Worm (Caenorhabditis elegans) whole organism, L4 larva: ENCODE measurements around the gene srw-107.

Experiments
- F10B5.3 ChIP-seq: sonication (generic microtip); optimal IDR thresholded peaks from 2 replicates; lab custom pipeline; 2016; ENCODE audit warnings: mild to moderate bottlenecking, missing genetic modification characterization, missing compliant biosample characterization
- F49E8.2 ChIP-seq: sonication (generic microtip); optimal IDR thresholded peaks from 2 replicates; lab custom pipeline; 2016; ENCODE audit warnings: missing compliant biosample characterization, mild to moderate bottlenecking, missing genetic modification characterization, borderline replicate concordance
- Y48G9A.11 ChIP-seq: fragments of 200-800 bp; sonication (Bioruptor generic); IDR thresholded peaks from 2 replicates; pipeline ENCODE4 v1.3.6; 2022; ENCODE audit warnings: missing genetic modification reagents, missing genetic modification characterization, missing compliant biosample characterization
- aha-1 ChIP-seq: fragments of 150-350 bp; peaks from one replicate; lab custom pipeline; 2014; ENCODE audit warnings: missing biosample characterization, missing genetic modification characterization
- aly-2 ChIP-seq: sonication (generic microtip); optimal IDR thresholded peaks from 2 replicates; lab custom pipeline; 2018; ENCODE audit warnings: missing biosample characterization, missing genetic modification characterization
- arid-1 ChIP-seq: fragments of 200-800 bp; sonication (Bioruptor generic); conservative IDR thresholded peaks from 2 replicates; pipeline ENCODE4 v1.3.6; 2022; ENCODE audit warnings: missing genetic modification reagents, missing genetic modification characterization, missing compliant biosample characterization
- ceh-62 ChIP-seq: sonication (generic microtip); optimal IDR thresholded peaks from 2 replicates; lab custom pipeline; 2017; ENCODE audit warnings: missing biosample characterization, missing genetic modification characterization
- ctbp-1 ChIP-seq: fragments of 200-800 bp; sonication (Bioruptor generic); IDR thresholded peaks from 2 replicates; pipeline ENCODE4 v1.3.6; 2022; ENCODE audit warnings: missing genetic modification reagents, missing genetic modification characterization, missing compliant biosample characterization
- daf-16 ChIP-seq, 3 experiments: sonication (generic microtip); optimal IDR thresholded peaks; 2 replicates each; lab custom pipeline; 2016 to 2017; ENCODE audit warnings: missing genetic modification characterization in 3 of 3, missing genetic modification reagents in 3 of 3, mild to moderate bottlenecking in 2 of 3, missing compliant biosample characterization in 2 of 3, missing biosample characterization in 1 of 3, moderate library complexity in 1 of 3
- dmd-6 ChIP-seq: fragments of 200-800 bp; sonication (Bioruptor generic); IDR thresholded peaks from 2 replicates; pipeline ENCODE4 v1.3.6; 2022; ENCODE audit warnings: missing genetic modification reagents, missing genetic modification characterization, missing compliant biosample characterization
- dmd-9 ChIP-seq: fragments of 200-800 bp; sonication (Bioruptor generic); IDR thresholded peaks from 2 replicates; pipeline ENCODE4 v1.3.6; 2022; ENCODE audit warnings: missing genetic modification reagents, missing genetic modification characterization, missing compliant biosample characterization
- dpl-1 ChIP-seq: fragments of 150-350 bp; optimal IDR thresholded peaks from 2 replicates; lab custom pipeline; 2014; ENCODE audit warnings: missing biosample characterization, missing genetic modification reagents, missing genetic modification characterization
- duxl-1 ChIP-seq: sonication (generic microtip); optimal IDR thresholded peaks from 2 replicates; lab custom pipeline; 2016; ENCODE audit warnings: mild to moderate bottlenecking, missing genetic modification characterization, moderate library complexity, missing compliant biosample characterization; ENCODE audit not compliant: poor library complexity
- dve-1 ChIP-seq: sonication (generic microtip); optimal IDR thresholded peaks from 2 replicates; lab custom pipeline; 2017; ENCODE audit warnings: antibody characterized with exemption, mild to moderate bottlenecking, missing genetic modification characterization, missing compliant biosample characterization; ENCODE audit not compliant: insufficient read depth
- fkh-10 ChIP-seq: fragments of 150-350 bp; optimal IDR thresholded peaks from 2 replicates; lab custom pipeline; 2014; ENCODE audit warnings: missing biosample characterization, missing genetic modification reagents, missing genetic modification characterization
- hif-1 ChIP-seq, 2 experiments: sonication (generic microtip); optimal IDR thresholded peaks; 2 replicates each; lab custom pipeline; 2016 to 2017; ENCODE audit warnings: missing compliant biosample characterization in 2 of 2, missing genetic modification characterization in 2 of 2, missing genetic modification reagents in 2 of 2, missing genotype in 2 of 2, mild to moderate bottlenecking in 1 of 2
- hlh-30 ChIP-seq: sonication (generic microtip); optimal IDR thresholded peaks from 2 replicates; lab custom pipeline; 2017; ENCODE audit warnings: antibody characterized with exemption, mild to moderate bottlenecking, missing genetic modification characterization, missing compliant biosample characterization; ENCODE audit not compliant: insufficient read depth
- hmg-1.1 ChIP-seq: fragments of 200-800 bp; sonication (Bioruptor generic); IDR thresholded peaks from 2 replicates; pipeline ENCODE4 v1.3.6; 2022; ENCODE audit warnings: missing genetic modification reagents, missing genetic modification characterization, missing compliant biosample characterization
- jun-1 ChIP-seq: fragments of 150-350 bp; optimal IDR thresholded peaks from 2 replicates; lab custom pipeline; 2014; ENCODE audit warnings: missing biosample characterization, missing genetic modification reagents, missing genetic modification characterization
- lin-1 ChIP-seq: fragments of 200-800 bp; sonication (Bioruptor generic); IDR thresholded peaks from 2 replicates; pipeline ENCODE4 v1.3.6; 2022; ENCODE audit warnings: missing genetic modification reagents, missing genetic modification characterization, missing compliant biosample characterization
- lin-13 ChIP-seq: fragments of 150-350 bp; optimal IDR thresholded peaks from 2 replicates; lab custom pipeline; 2014; ENCODE audit warnings: missing biosample characterization, missing genetic modification reagents, missing genetic modification characterization
- lin-15B ChIP-seq: fragments of 150-350 bp; sonication (generic microtip); optimal IDR thresholded peaks from 3 replicates; lab custom pipeline; 2014; ENCODE audit warnings: missing biosample characterization, missing genetic modification characterization
- lin-38 ChIP-seq: fragments of 200-800 bp; sonication (Bioruptor generic); IDR thresholded peaks from 2 replicates; pipeline ENCODE4 v1.3.6; 2022; ENCODE audit warnings: missing genetic modification reagents, missing genetic modification characterization, missing compliant biosample characterization
- lin-39 ChIP-seq: fragments of 150-350 bp; optimal IDR thresholded peaks from 2 replicates; lab custom pipeline; 2014; ENCODE audit warnings: missing biosample characterization, missing genetic modification reagents, missing genetic modification characterization
- lir-3 ChIP-seq: sonication (generic microtip); optimal IDR thresholded peaks from 2 replicates; lab custom pipeline; 2016; ENCODE audit warnings: mild to moderate bottlenecking, missing genetic modification characterization, missing compliant biosample characterization
- lsy-2 ChIP-seq, 2 experiments: fragments of 150-350 bp in 1 of 2; sonication (generic microtip) in 1 of 2; optimal IDR thresholded peaks; 2 replicates each; lab custom pipeline; 2014 to 2017; ENCODE audit warnings: missing biosample characterization in 2 of 2, missing genetic modification characterization in 2 of 2
- madf-5 ChIP-seq, 2 experiments: fragments of 200-800 bp; sonication (Bioruptor generic); IDR thresholded peaks; 2 replicates each; pipeline ENCODE4 v1.3.6; 2022; ENCODE audit warnings: missing compliant biosample characterization in 2 of 2, missing genetic modification characterization in 2 of 2
- madf-9 ChIP-seq: fragments of 200-800 bp; sonication (Bioruptor generic); conservative IDR thresholded peaks from 2 replicates; pipeline ENCODE4 v1.3.6; 2022; ENCODE audit warnings: missing genetic modification reagents, missing genetic modification characterization, missing compliant biosample characterization
- mdl-1 ChIP-seq, 2 experiments: fragments of 150-350 bp in 1 of 2; sonication (generic microtip) in 1 of 2; optimal IDR thresholded peaks; 2 replicates each; lab custom pipeline; 2014 to 2017; ENCODE audit warnings: missing biosample characterization in 2 of 2, missing genetic modification characterization in 2 of 2
- mes-2 ChIP-seq: sonication (generic microtip); optimal IDR thresholded peaks from 2 replicates; lab custom pipeline; 2016; ENCODE audit warnings: missing genotype, mild to moderate bottlenecking, missing genetic modification characterization, missing compliant biosample characterization; ENCODE audit not compliant: poor library complexity, severe bottlenecking
- mxl-3 ChIP-seq: fragments of 200-800 bp; sonication (Bioruptor generic); optimal IDR thresholded peaks from 2 replicates; lab custom pipeline; 2018; ENCODE audit warnings: mild to moderate bottlenecking, missing genetic modification characterization, missing compliant biosample characterization
- nhr-11 ChIP-seq: fragments of 150-350 bp; optimal IDR thresholded peaks from 2 replicates; lab custom pipeline; 2014; ENCODE audit warnings: missing biosample characterization, missing genetic modification characterization
- nhr-237 ChIP-seq: sonication (generic microtip); optimal IDR thresholded peaks from 2 replicates; lab custom pipeline; 2017; ENCODE audit warnings: missing biosample characterization, missing genetic modification characterization
- nhr-28 ChIP-seq: fragments of 150-350 bp; optimal IDR thresholded peaks from 2 replicates; lab custom pipeline; 2014; ENCODE audit warnings: missing biosample characterization, missing genetic modification characterization
- nhr-42 ChIP-seq: fragments of 200-800 bp; sonication (Bioruptor generic); IDR thresholded peaks from 2 replicates; pipeline ENCODE4 v1.3.6; 2022; ENCODE audit warnings: missing genetic modification characterization, missing compliant biosample characterization
- nhr-6 ChIP-seq: fragments of 150-350 bp; optimal IDR thresholded peaks from 2 replicates; lab custom pipeline; 2014; ENCODE audit warnings: missing biosample characterization, missing genetic modification characterization
- nhr-77 ChIP-seq: fragments of 150-350 bp; optimal IDR thresholded peaks from 2 replicates; lab custom pipeline; 2014; ENCODE audit warnings: missing biosample characterization, missing genetic modification characterization
- pha-4 ChIP-seq, 2 experiments: fragments of 150-350 bp in 1 of 2; fragments of 200-800 bp in 1 of 2; sonication (Bioruptor generic) in 1 of 2; IDR thresholded peaks in 1 of 2; optimal IDR thresholded peaks in 1 of 2; 2 replicates each; pipeline versions ENCODE4 v1.3.6 to Lab custom; 2014 to 2022; ENCODE audit warnings: missing genetic modification characterization in 2 of 2, missing genetic modification reagents in 2 of 2, missing biosample characterization in 1 of 2, missing compliant biosample characterization in 1 of 2
- php-3 ChIP-seq: fragments of 200-800 bp; sonication (Bioruptor generic); IDR thresholded peaks from 2 replicates; pipeline ENCODE4 v1.3.6; 2022; ENCODE audit warnings: missing genetic modification reagents, missing genetic modification characterization, missing compliant biosample characterization
- pqm-1 ChIP-seq: sonication (generic microtip); optimal IDR thresholded peaks from 2 replicates; lab custom pipeline; 2017; ENCODE audit warnings: missing biosample characterization, missing genetic modification characterization
- rbr-2 ChIP-seq: sonication (generic microtip); optimal IDR thresholded peaks from 2 replicates; lab custom pipeline; 2016; ENCODE audit warnings: missing genotype, missing genetic modification characterization, missing compliant biosample characterization
- snpc-1.2 ChIP-seq: fragments of 200-800 bp; sonication (Bioruptor generic); IDR thresholded peaks from 2 replicates; pipeline ENCODE4 v1.3.6; 2022; ENCODE audit warnings: missing genetic modification reagents, missing genetic modification characterization, missing compliant biosample characterization
- tag-97 ChIP-seq: fragments of 200-800 bp; sonication (Bioruptor generic); IDR thresholded peaks from 2 replicates; pipeline ENCODE4 v1.3.6; 2022; ENCODE audit warnings: missing genetic modification characterization, missing compliant biosample characterization
- zfp-3 ChIP-seq: fragments of 200-800 bp; sonication (Bioruptor generic); conservative IDR thresholded peaks from 2 replicates; pipeline ENCODE4 v1.3.6; 2022; ENCODE audit warnings: missing genetic modification reagents, missing genetic modification characterization, missing compliant biosample characterization
- zip-2 ChIP-seq: fragments of 150-350 bp; optimal IDR thresholded peaks from 2 replicates; lab custom pipeline; 2014; ENCODE audit warnings: missing biosample characterization, missing genetic modification characterization
- ztf-11 ChIP-seq: fragments of 150-350 bp; optimal IDR thresholded peaks from 2 replicates; lab custom pipeline; 2014; ENCODE audit warnings: missing biosample characterization, missing genetic modification characterization
- ztf-7 ChIP-seq: fragments of 150-350 bp; optimal IDR thresholded peaks from 2 replicates; lab custom pipeline; 2014; ENCODE audit warnings: missing biosample characterization, missing genetic modification characterization

Gene srw-107

DNA sequence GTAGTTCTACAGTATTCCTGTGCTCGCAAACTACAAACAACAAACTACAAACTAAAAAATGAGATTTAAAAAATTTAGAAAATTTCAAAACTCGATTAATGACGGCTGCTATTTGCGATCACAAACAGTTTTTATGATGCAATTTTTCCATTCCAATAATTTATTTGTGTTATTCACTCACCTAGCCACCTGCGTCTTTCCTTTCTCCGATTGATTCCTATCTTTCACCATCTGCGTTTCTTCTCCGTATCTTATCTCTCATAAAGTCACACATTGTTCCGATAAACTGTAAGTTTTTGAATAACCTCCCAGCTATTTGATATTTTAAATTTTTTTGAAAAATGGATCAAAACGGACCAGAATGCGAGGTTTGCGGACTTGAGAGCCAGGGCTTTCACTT, 12.8 kb upstream of the srw-107 start, which contains the start of gene nhr-132 (continued):
- TF ChIP-seq lin-39 (tag; lab: Kevin White, UChicago): no peak
- TF ChIP-seq arid-1 (GFP tag; lab: Robert Waterston, UW): no peak
- TF ChIP-seq lin-13 (GFP tag; lab: Kevin White, UChicago): no peak
- no peak for TF ChIP-seq nhr-6 (tag; lab: Kevin White, UChicago)
- no peak for TF ChIP-seq Y48G9A.11
- TF ChIP-seq pqm-1 (tag; lab: Kevin White, UChicago): no peak
- TF ChIP-seq dmd-9 (GFP tag; lab: Robert Waterston, UW): no peak
- TF ChIP-seq nhr-77 (tag; lab: Kevin White, UChicago): peak; percentile 8
- no peak for TF ChIP-seq ctbp-1 (GFP tag; lab: Robert Waterston, UW)
- TF ChIP-seq lsy-2 (tag; optimal IDR thresholded peaks at IDR 0.05; lab: Kevin White, UChicago): peak in 1 of 2 experiments; percentile 55
- no peak for TF ChIP-seq ceh-62 (tag; lab: Kevin White, UChicago)
- TF ChIP-seq F10B5.3 (tag; lab: Kevin White, UChicago): no peak
- TF ChIP-seq daf-16 (GFP tag; optimal IDR thresholded peaks at IDR 0.05; lab: Kevin White, UChicago): no peak
- peak; percentile 80 for TF ChIP-seq daf-16 (tag; optimal IDR thresholded peaks at IDR 0.05; lab: Kevin White, UChicago)
- no peak for TF ChIP-seq tag-97
- TF ChIP-seq madf-5 (GFP tag; IDR thresholded peaks at IDR 0.05; lab: Robert Waterston, UW): no peak
- TF ChIP-seq lin-38 (GFP tag; lab: Robert Waterston, UW): no peak
- TF ChIP-seq lin-15B (tag; lab: Kevin White, UChicago): no peak
- TF ChIP-seq php-3 (GFP tag; lab: Robert Waterston, UW): peak; percentile 70
- peak; percentile 34 for TF ChIP-seq duxl-1 (tag; lab: Kevin White, UChicago)
- no peak for TF ChIP-seq fkh-10 (GFP tag; lab: Kevin White, UChicago)
- no peak for TF ChIP-seq nhr-237
- TF ChIP-seq dve-1: peak; percentile 74
- no peak for TF ChIP-seq ztf-11 (tag; lab: Kevin White, UChicago)
- TF ChIP-seq mes-2: peak; percentile 25
- TF ChIP-seq hlh-30 (tag; lab: Kevin White, UChicago): peak; percentile 43
- no peak for TF ChIP-seq mxl-3 (GFP tag; lab: Kevin White, UChicago)
- TF ChIP-seq snpc-1.2 (GFP tag; lab: Robert Waterston, UW): no peak
- TF ChIP-seq nhr-42 (GFP tag; lab: Robert Waterston, UW): no peak
- TF ChIP-seq, all 104 proteins: peak for 17

DNA sequence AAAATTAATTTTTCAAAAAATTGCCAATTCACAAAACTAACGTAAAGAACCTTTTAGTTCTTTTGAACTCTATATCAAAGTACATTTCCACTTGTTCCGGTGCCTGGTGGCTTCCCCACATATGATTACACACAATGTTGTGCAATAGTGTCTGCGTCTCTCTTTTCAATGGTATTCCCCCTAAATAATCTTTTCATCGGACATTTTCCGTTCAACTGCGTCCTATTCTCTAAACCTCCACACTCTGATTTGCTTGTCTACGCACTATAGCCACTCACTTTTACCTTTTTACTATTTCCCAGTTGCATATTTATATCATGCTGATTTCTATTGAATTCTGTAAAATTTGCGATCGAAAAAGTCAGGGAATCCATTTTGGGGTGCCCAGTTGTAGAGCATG, 10.6 kb upstream of the srw-107 start, which contains the start of gene nhr-58:
nhr-58 (plus strand) TSS at position 214 of the 400 bp plus-strand sequence.
- peak; percentile 74 to 86 for TF ChIP-seq mdl-1 (tag; optimal IDR thresholded peaks at IDR 0.05; lab: Kevin White, UChicago)
- peak in 1 of 2 experiments; percentile 42 for TF ChIP-seq hif-1 (tag; optimal IDR thresholded peaks at IDR 0.05; lab: Kevin White, UChicago)
- TF ChIP-seq hmg-1.1 (GFP tag; lab: Robert Waterston, UW): 0 out of 2 replicates have a peak, but pooled peaks have one; percentile 28
- no peak for TF ChIP-seq aly-2 (tag; lab: Kevin White, UChicago)
- peak; percentile 56 for TF ChIP-seq mxl-3 (GFP tag; lab: Kevin White, UChicago)
- TF ChIP-seq lin-1 (GFP tag; lab: Robert Waterston, UW): peak; percentile 90
- TF ChIP-seq lsy-2 (tag; optimal IDR thresholded peaks at IDR 0.05; lab: Kevin White, UChicago): peak in 1 of 2 experiments; percentile 35
- peak; percentile 76 for TF ChIP-seq mes-2
- peak; percentile 16 for TF ChIP-seq dpl-1 (GFP tag; lab: Kevin White, UChicago)
- peak; percentile 98 for TF ChIP-seq zip-2
- TF ChIP-seq lir-3 (tag; lab: Kevin White, UChicago): no peak
- peak; percentile 53 for TF ChIP-seq jun-1
- TF ChIP-seq dve-1: peak; percentile 94
- peak; percentile 98 for TF ChIP-seq nhr-28 (tag; lab: Kevin White, UChicago)
- TF ChIP-seq F49E8.2 (tag; lab: Kevin White, UChicago): no peak
- TF ChIP-seq pqm-1 (tag; lab: Kevin White, UChicago): peak; percentile 76
- TF ChIP-seq nhr-6 (tag; lab: Kevin White, UChicago): peak; percentile 79
- TF ChIP-seq dmd-6: peak; percentile 97
- peak; percentile 32 for TF ChIP-seq duxl-1 (tag; lab: Kevin White, UChicago)
- TF ChIP-seq madf-9 (GFP tag; lab: Robert Waterston, UW): no peak
- peak; percentile 4 for TF ChIP-seq rbr-2 (tag; lab: Kevin White, UChicago)
- TF ChIP-seq zfp-3: no peak
- peak; percentile 69 for TF ChIP-seq nhr-11 (tag; lab: Kevin White, UChicago)
- no peak for TF ChIP-seq pha-4 (GFP tag; IDR thresholded peaks at IDR 0.05; lab: Robert Waterston, UW)
- TF ChIP-seq pha-4 (tag; optimal IDR thresholded peaks at IDR 0.05; lab: Kevin White, UChicago): peak; percentile 52
- TF ChIP-seq aha-1 (tag; lab: Kevin White, UChicago): no peak
- peak; percentile 77 for TF ChIP-seq ztf-7 (tag; lab: Kevin White, UChicago)
- TF ChIP-seq hlh-30 (tag; lab: Kevin White, UChicago): peak; percentile 79
